Worm (Caenorhabditis elegans) whole organism, young adult: ENCODE data around the gene Y39A1A.17.

Experiments
- B0336.3 ChIP-seq: fragments of 200-800 bp; sonication (Bioruptor generic); IDR thresholded peaks from 2 replicates; pipeline ENCODE4 v1.3.6; 2022; ENCODE audit warnings: missing genetic modification characterization, missing compliant biosample characterization
- C06A6.2 ChIP-seq: fragments of 200-800 bp; sonication (Bioruptor generic); conservative IDR thresholded peaks from 2 replicates; pipeline ENCODE4 v1.3.6; 2022; ENCODE audit warnings: missing genetic modification characterization, missing compliant biosample characterization
- C17E4.6 ChIP-seq: fragments of 200-800 bp; sonication (Bioruptor generic); IDR thresholded peaks from 2 replicates; pipeline ENCODE4 v1.3.6; 2022; ENCODE audit warnings: missing genetic modification reagents, missing genetic modification characterization, missing compliant biosample characterization
- D2030.7 ChIP-seq: fragments of 200-800 bp; sonication (Bioruptor generic); IDR thresholded peaks from 2 replicates; pipeline ENCODE4 v1.3.6; 2022; ENCODE audit warnings: missing genetic modification reagents, missing genetic modification characterization, missing compliant biosample characterization
- F10E7.11 ChIP-seq: sonication (generic microtip); optimal IDR thresholded peaks from 2 replicates; lab custom pipeline; 2017; ENCODE audit warnings: mild to moderate bottlenecking, missing genetic modification characterization, moderate library complexity, missing compliant biosample characterization
- F37B4.10 ChIP-seq: fragments of 200-800 bp; sonication (Bioruptor generic); IDR thresholded peaks from 2 replicates; pipeline ENCODE4 v1.3.6; 2022; ENCODE audit warnings: missing genetic modification characterization, missing compliant biosample characterization
- F39B2.1 ChIP-seq: fragments of 200-800 bp; sonication (Bioruptor generic); IDR thresholded peaks from 2 replicates; pipeline ENCODE4 v1.3.6; 2022; ENCODE audit warnings: missing genetic modification reagents, missing genetic modification characterization, missing compliant biosample characterization
- F52B5.7 ChIP-seq: sonication (generic microtip); optimal IDR thresholded peaks from 2 replicates; lab custom pipeline; 2016; ENCODE audit warnings: mild to moderate bottlenecking, missing genetic modification characterization, missing compliant biosample characterization
- F55B11.4 ChIP-seq: sonication (generic microtip); optimal IDR thresholded peaks from 2 replicates; lab custom pipeline; 2016; ENCODE audit warnings: missing compliant biosample characterization, missing genetic modification characterization, borderline replicate concordance; ENCODE audit not compliant: insufficient read depth
- K12H6.12 ChIP-seq: fragments of 200-800 bp; sonication (Bioruptor generic); optimal IDR thresholded peaks from 2 replicates; lab custom pipeline; 2018; ENCODE audit warnings: mild to moderate bottlenecking, missing genetic modification characterization, missing compliant biosample characterization
- T07F8.4 ChIP-seq: sonication (generic microtip); optimal IDR thresholded peaks from 2 replicates; lab custom pipeline; 2016; ENCODE audit warnings: mild to moderate bottlenecking, missing genetic modification characterization, moderate library complexity, missing compliant biosample characterization
- Y53F4B.3 ChIP-seq: fragments of 200-800 bp; sonication (Bioruptor generic); IDR thresholded peaks from 2 replicates; pipeline ENCODE4 v1.3.6; 2022; ENCODE audit warnings: missing genetic modification reagents, missing genetic modification characterization, missing compliant biosample characterization
- Y53G8AR.9 ChIP-seq: fragments of 200-800 bp; sonication (Bioruptor generic); conservative IDR thresholded peaks from 2 replicates; pipeline ENCODE4 v1.3.6; 2022; ENCODE audit warnings: missing genetic modification reagents, missing genetic modification characterization, missing compliant biosample characterization
- ZK185.1 ChIP-seq: sonication (generic microtip); optimal IDR thresholded peaks from 2 replicates; lab custom pipeline; 2016; ENCODE audit warnings: mild to moderate bottlenecking, missing genetic modification characterization, missing compliant biosample characterization; ENCODE audit not compliant: poor library complexity, severe bottlenecking
- aptf-2 ChIP-seq: fragments of 200-800 bp; sonication (Bioruptor generic); conservative IDR thresholded peaks from 2 replicates; pipeline ENCODE4 v1.3.6; 2022; ENCODE audit warnings: missing genetic modification reagents, missing genetic modification characterization, missing compliant biosample characterization
- atf-7 ChIP-seq: sonication (generic microtip); optimal IDR thresholded peaks from 2 replicates; lab custom pipeline; 2017; ENCODE audit warnings: mild to moderate bottlenecking, missing genetic modification characterization, missing compliant biosample characterization
- attf-3 ChIP-seq: fragments of 200-800 bp; sonication (Bioruptor generic); conservative IDR thresholded peaks from 2 replicates; pipeline ENCODE4 v1.3.6; 2022; ENCODE audit warnings: missing genetic modification reagents, missing genetic modification characterization, missing compliant biosample characterization
- attf-5 ChIP-seq: fragments of 200-800 bp; sonication (Bioruptor generic); optimal IDR thresholded peaks from 2 replicates; lab custom pipeline; 2018; ENCODE audit warnings: mild to moderate bottlenecking, missing genetic modification characterization, missing compliant biosample characterization
- ceh-100 ChIP-seq: fragments of 200-800 bp; sonication (Bioruptor generic); IDR thresholded peaks from 2 replicates; pipeline ENCODE4 v1.3.6; 2022; ENCODE audit warnings: missing genetic modification reagents, missing genetic modification characterization, missing compliant biosample characterization
- ceh-27 ChIP-seq: fragments of 200-800 bp; sonication (Bioruptor generic); optimal IDR thresholded peaks from 2 replicates; lab custom pipeline; 2018; ENCODE audit warnings: mild to moderate bottlenecking, missing genetic modification characterization, moderate library complexity, missing compliant biosample characterization
- ceh-91 ChIP-seq: fragments of 200-800 bp; sonication (Bioruptor generic); IDR thresholded peaks from 2 replicates; pipeline ENCODE4 v1.3.6; 2022; ENCODE audit warnings: missing genetic modification reagents, missing genetic modification characterization, missing compliant biosample characterization
- chd-7 ChIP-seq: sonication (generic microtip); optimal IDR thresholded peaks from 2 replicates; lab custom pipeline; 2016; ENCODE audit warnings: mild to moderate bottlenecking, missing genetic modification characterization, moderate library complexity, missing compliant biosample characterization
- dox-1 ChIP-seq: fragments of 200-800 bp; sonication (Bioruptor generic); IDR thresholded peaks from 2 replicates; pipeline ENCODE4 v1.3.6; 2022; ENCODE audit warnings: missing genetic modification reagents, missing genetic modification characterization, missing compliant biosample characterization
- egl-18 ChIP-seq: fragments of 200-800 bp; sonication (Bioruptor generic); IDR thresholded peaks from 2 replicates; pipeline ENCODE4 v1.3.6; 2022; ENCODE audit warnings: missing genetic modification reagents, missing genetic modification characterization, missing compliant biosample characterization
- egrh-3 ChIP-seq: fragments of 200-800 bp; sonication (Bioruptor generic); IDR thresholded peaks from 2 replicates; pipeline ENCODE4 v1.3.6; 2022; ENCODE audit warnings: missing genetic modification reagents, missing genetic modification characterization, missing compliant biosample characterization
- ekl-4 ChIP-seq: fragments of 200-800 bp; sonication (Bioruptor generic); IDR thresholded peaks from 2 replicates; pipeline ENCODE4 v1.3.6; 2022; ENCODE audit warnings: missing genetic modification reagents, missing genetic modification characterization, missing compliant biosample characterization
- fkh-3 ChIP-seq: sonication (generic microtip); optimal IDR thresholded peaks from 2 replicates; lab custom pipeline; 2016; ENCODE audit warnings: mild to moderate bottlenecking, missing genetic modification characterization, missing compliant biosample characterization
- hmg-1.2 ChIP-seq: fragments of 200-800 bp; sonication (Bioruptor generic); IDR thresholded peaks from 2 replicates; pipeline ENCODE4 v1.3.6; 2022; ENCODE audit warnings: missing genetic modification reagents, missing genetic modification characterization, missing compliant biosample characterization
- hsf-1 ChIP-seq: fragments of 200-800 bp; sonication (Bioruptor generic); IDR thresholded peaks from 2 replicates; pipeline ENCODE4 v1.3.6; 2022; ENCODE audit warnings: missing genetic modification reagents, missing genetic modification characterization, missing compliant biosample characterization
- lin-26 ChIP-seq: fragments of 200-800 bp; sonication (Bioruptor generic); IDR thresholded peaks from 2 replicates; pipeline ENCODE4 v1.3.6; 2022; ENCODE audit warnings: missing genetic modification reagents, missing genetic modification characterization, missing compliant biosample characterization
- lin-54 ChIP-seq: fragments of 200-800 bp; sonication (Bioruptor generic); optimal IDR thresholded peaks from 2 replicates; lab custom pipeline; 2018; ENCODE audit warnings: mild to moderate bottlenecking, missing genetic modification characterization, missing compliant biosample characterization
- lsy-27 ChIP-seq: sonication (generic microtip); optimal IDR thresholded peaks from 2 replicates; lab custom pipeline; 2017; ENCODE audit warnings: missing genetic modification characterization, mild to moderate bottlenecking, missing compliant biosample characterization, antibody characterized with exemption, missing genotype, borderline replicate concordance; ENCODE audit not compliant: insufficient read depth
- mxl-1 ChIP-seq: sonication (generic microtip); optimal IDR thresholded peaks from 2 replicates; lab custom pipeline; 2016; ENCODE audit warnings: missing genetic modification characterization, missing compliant biosample characterization
- nfya-2 ChIP-seq: fragments of 200-800 bp; sonication (Bioruptor generic); IDR thresholded peaks from 2 replicates; pipeline ENCODE4 v1.3.6; 2022; ENCODE audit warnings: missing genetic modification reagents, missing genetic modification characterization, missing compliant biosample characterization
- nfyb-1 ChIP-seq: fragments of 200-800 bp; sonication (Bioruptor generic); IDR thresholded peaks from 2 replicates; pipeline ENCODE4 v1.3.6; 2022; ENCODE audit warnings: missing genetic modification reagents, missing genetic modification characterization, missing compliant biosample characterization
- nhr-120 ChIP-seq: fragments of 200-800 bp; sonication (Bioruptor generic); IDR thresholded peaks from 2 replicates; pipeline ENCODE4 v1.3.6; 2022; ENCODE audit warnings: missing genetic modification characterization, missing compliant biosample characterization
- nhr-27 ChIP-seq: fragments of 200-800 bp; sonication (Bioruptor generic); optimal IDR thresholded peaks from 2 replicates; lab custom pipeline; 2018; ENCODE audit warnings: mild to moderate bottlenecking, missing genetic modification characterization, moderate library complexity, missing compliant biosample characterization
- nhr-80 ChIP-seq: sonication (generic microtip); optimal IDR thresholded peaks from 2 replicates; lab custom pipeline; 2016; ENCODE audit warnings: missing genetic modification characterization, missing compliant biosample characterization
- nhr-90 ChIP-seq: sonication (generic microtip); optimal IDR thresholded peaks from 2 replicates; lab custom pipeline; 2016; ENCODE audit warnings: missing genotype, mild to moderate bottlenecking, missing genetic modification characterization, missing compliant biosample characterization
- rcor-1 ChIP-seq: fragments of 200-800 bp; sonication (Bioruptor generic); IDR thresholded peaks from 2 replicates; pipeline ENCODE4 v1.3.6; 2022; ENCODE audit warnings: missing genetic modification reagents, missing genetic modification characterization, missing compliant biosample characterization
- rec-8 ChIP-seq, 2 experiments: sonication (generic microtip); optimal IDR thresholded peaks; 2 replicates each; lab custom pipeline; 2016; ENCODE audit warnings: mild to moderate bottlenecking in 2 of 2, missing genetic modification characterization in 2 of 2, missing genetic modification reagents in 2 of 2, missing genotype in 2 of 2, missing biosample characterization in 1 of 2, missing compliant biosample characterization in 1 of 2, moderate library complexity in 1 of 2
- repo-1 ChIP-seq: sonication (generic microtip); optimal IDR thresholded peaks from 2 replicates; lab custom pipeline; 2017; ENCODE audit warnings: mild to moderate bottlenecking, missing genetic modification characterization, missing compliant biosample characterization
- snpc-1.3 ChIP-seq: sonication (generic microtip); optimal IDR thresholded peaks from 2 replicates; lab custom pipeline; 2017; ENCODE audit warnings: missing genetic modification characterization, mild to moderate bottlenecking, missing compliant biosample characterization, antibody characterized with exemption, moderate library complexity, missing genotype, missing genetic modification reagents; ENCODE audit not compliant: insufficient read depth
- somi-1 ChIP-seq: fragments of 200-800 bp; sonication (Bioruptor generic); optimal IDR thresholded peaks from 2 replicates; lab custom pipeline; 2018; ENCODE audit warnings: mild to moderate bottlenecking, missing genetic modification characterization, missing compliant biosample characterization
- unc-62 ChIP-seq: fragments of 150-350 bp; optimal IDR thresholded peaks from 2 replicates; lab custom pipeline; 2014; ENCODE audit warnings: missing biosample characterization, missing genetic modification reagents, missing genetic modification characterization
- xnd-1 ChIP-seq: sonication (generic microtip); optimal IDR thresholded peaks from 2 replicates; lab custom pipeline; 2016; ENCODE audit warnings: missing genotype, missing genetic modification reagents, missing genetic modification characterization, missing compliant biosample characterization
- ztf-3 ChIP-seq: fragments of 200-800 bp; sonication (Bioruptor generic); optimal IDR thresholded peaks from 2 replicates; lab custom pipeline; 2018; ENCODE audit warnings: mild to moderate bottlenecking, missing genetic modification characterization, missing compliant biosample characterization
- ztf-6 ChIP-seq: fragments of 200-800 bp; sonication (Bioruptor generic); IDR thresholded peaks from 2 replicates; pipeline ENCODE4 v1.3.6; 2022; ENCODE audit warnings: missing genetic modification reagents, missing genetic modification characterization, missing compliant biosample characterization

Y39A1A.17 gene

ce11 chrIII:10706972-10707438, 16.1 kb upstream of the Y39A1A.17 start, which contains the start of the genes Y39A1A.21 and Y39A1A.22 (continued):
- TF ChIP-seq F52B5.7 (no peak), B0336.3 (peak; percentile 70), attf-3 (GFP tag; lab: Robert Waterston, UW) (0 out of 2 replicates have a peak, but pooled peaks have one; percentile 31), repo-1 (tag; lab: Kevin White, UChicago) (peak; percentile 37), atf-7 (peak; percentile 58), nfya-2 (GFP tag; lab: Robert Waterston, UW) (no peak), K12H6.12 (tag; lab: Kevin White, UChicago) (peak; percentile 11), aptf-2 (GFP tag; lab: Robert Waterston, UW) (no peak), rcor-1 (peak; percentile 79), T07F8.4 (tag; lab: Kevin White, UChicago) (no peak), rec-8 (tag; optimal IDR thresholded peaks at IDR 0.05; lab: Kevin White, UChicago) (no peak), snpc-1.3 (no peak), nhr-80 (tag; lab: Kevin White, UChicago) (peak; percentile 70), ceh-91 (GFP tag; lab: Robert Waterston, UW) (peak; percentile 65), nhr-90 (tag; lab: Kevin White, UChicago) (no peak), D2030.7 (GFP tag; lab: Robert Waterston, UW) (peak; percentile 42; the same call in 1 of the 2 replicates), nfyb-1 (GFP tag; lab: Robert Waterston, UW) (peak; percentile 88), dox-1 (GFP tag; lab: Robert Waterston, UW) (peak; percentile 87), ekl-4 (GFP tag; lab: Robert Waterston, UW) (peak; percentile 74; the same call in 1 of the 2 replicates), C17E4.6 (no peak), xnd-1 (tag; lab: Kevin White, UChicago) (peak; percentile 63), ztf-3 (GFP tag; lab: Kevin White, UChicago) (no peak), C06A6.2 (GFP tag; lab: Robert Waterston, UW) (peak; percentile 37; the same call in 1 of the 2 replicates), egrh-3 (GFP tag; lab: Robert Waterston, UW) (no peak), Y53F4B.3 (GFP tag; lab: Robert Waterston, UW) (no peak), F10E7.11 (tag; lab: Kevin White, UChicago) (no peak), egl-18 (no peak), F55B11.4 (tag; lab: Kevin White, UChicago) (no peak), somi-1 (GFP tag; lab: Kevin White, UChicago) (no peak), hsf-1 (GFP tag; lab: Robert Waterston, UW) (0 out of 2 replicates have a peak, but pooled peaks have one; percentile 37), lsy-27 (no peak), hmg-1.2 (GFP tag; lab: Robert Waterston, UW) (peak; percentile 46), attf-5 (peak; percentile 77), ceh-27 (GFP tag; lab: Kevin White, UChicago) (peak; percentile 57), ztf-6 (GFP tag; lab: Robert Waterston, UW) (peak; percentile 50; the same call in 1 of the 2 replicates), lin-26 (GFP tag; lab: Robert Waterston, UW) (no peak), nhr-120 (GFP tag; lab: Robert Waterston, UW) (no peak), fkh-3 (tag; lab: Kevin White, UChicago) (no peak), F39B2.1 (no peak), ceh-100 (peak; percentile 75), ZK185.1 (tag; lab: Kevin White, UChicago) (peak; percentile 79), lin-54 (peak; percentile 80), Y53G8AR.9 (GFP tag; lab: Robert Waterston, UW) (peak; percentile 91), F37B4.10 (GFP tag; lab: Robert Waterston, UW) (no peak), mxl-1 (no peak), chd-7 (tag; lab: Kevin White, UChicago) (peak; percentile 50), nhr-27 (tag; lab: Kevin White, UChicago) (no peak), unc-62 (GFP tag; lab: Kevin White, UChicago) (no peak)
